Fruit fly (Drosophila melanogaster): Measurements from ENCODE around the gene PGRP-SB1.

PGRP-SB1 gene

dm6 chr3L:16752402-16753096, 24.8 kb upstream of the PGRP-SB1 start (continued):
- TF ChIP-seq Dll (GFP tag; IDR thresholded peaks at IDR 0.05; ENCODE audit: partially characterized antibody) (no peak), Ets65A (GFP tag) (peak; percentile 26), Xrp1 (GFP tag; IDR thresholded peaks at IDR 0.05) (peak; percentile 24; the same call in 1 of the 2 replicates), pita (GFP tag; optimal IDR thresholded peaks at IDR 0.05) (no peak), CG18262 (tag; optimal IDR thresholded peaks at IDR 0.05) (peak; percentile 12), Oaz (GFP tag; IDR thresholded peaks at IDR 0.05) (no peak), bsh (GFP tag; optimal IDR thresholded peaks at IDR 0.05) (peak in 1 of 2 experiments; percentile 24)

dm6 chr3L:16751487-16752054, 23.8 kb upstream of the PGRP-SB1 start:
- TF ChIP-seq rib (GFP tag; IDR thresholded peaks at IDR 0.05) (no peak), CG8281 (tag; optimal IDR thresholded peaks at IDR 0.05) (no peak), CG4854 (GFP tag; optimal IDR thresholded peaks at IDR 0.05) (no peak), kni (GFP tag; optimal IDR thresholded peaks at IDR 0.05) (no peak), Gug (GFP tag; IDR thresholded peaks at IDR 0.05) (no peak), Max (GFP tag; optimal IDR thresholded peaks at IDR 0.05) (no peak), z (GFP tag; IDR thresholded peaks at IDR 0.05) (no peak), GATAe (GFP tag; conservative IDR thresholded peaks at IDR 0.05) (no peak), ems (GFP tag; optimal IDR thresholded peaks at IDR 0.05) (no peak), Sry-δ (GFP tag; optimal IDR thresholded peaks at IDR 0.05) (no peak), vnd (GFP tag; IDR thresholded peaks at IDR 0.05; ENCODE audit: partially characterized antibody) (no peak), bcd (GFP tag; optimal IDR thresholded peaks at IDR 0.05) (no peak), CG6813 (GFP tag; optimal IDR thresholded peaks at IDR 0.05) (no peak), CG7839 (tag; optimal IDR thresholded peaks at IDR 0.05) (no peak), CG10321 (GFP tag; IDR thresholded peaks at IDR 0.05) (no peak), CG43689 (GFP tag; IDR thresholded peaks at IDR 0.05) (no peak), CG18011 (GFP tag; optimal IDR thresholded peaks at IDR 0.05) (no peak)

dm6 chr3L:16750750-16751149, 23.0 kb upstream of the PGRP-SB1 start:
- no peak for TF ChIP-seq CG17328 (GFP tag; IDR thresholded peaks at IDR 0.05)
- TF ChIP-seq ro (GFP tag; IDR thresholded peaks at IDR 0.05): no peak
- TF ChIP-seq CG33557 (GFP tag; optimal IDR thresholded peaks at IDR 0.05): no peak
- peak; percentile 57 for TF ChIP-seq D19A (tag; optimal IDR thresholded peaks at IDR 0.05)

dm6 chr3L:16749726-16750125, 21.9 kb upstream of the PGRP-SB1 start:
- TF ChIP-seq Eip74EF (GFP tag; optimal IDR thresholded peaks at IDR 0.05): peak in 1 of 2 experiments; percentile 26
- TF ChIP-seq CG12236 (GFP tag; optimal IDR thresholded peaks at IDR 0.05): no peak
- peak; percentile 54 for TF ChIP-seq CG2678 (tag; optimal IDR thresholded peaks at IDR 0.05)
- peak; percentile 18 for TF ChIP-seq unpg (GFP tag; optimal IDR thresholded peaks at IDR 0.05)
- peak; percentile 15 for TF ChIP-seq CG10654 (GFP tag; optimal IDR thresholded peaks at IDR 0.05)
- TF ChIP-seq CG10274 (GFP tag; optimal IDR thresholded peaks at IDR 0.05): no peak
- peak; percentile 74 for TF ChIP-seq sens (GFP tag)
- peak; percentile 26 to 43 for TF ChIP-seq bsh (GFP tag; optimal IDR thresholded peaks at IDR 0.05)
- peak; percentile 9 for TF ChIP-seq tap (tag; optimal IDR thresholded peaks at IDR 0.05)
- TF ChIP-seq Ssrp (tag; optimal IDR thresholded peaks at IDR 0.05): peak; percentile 9
- no peak for TF ChIP-seq CG10321 (GFP tag; IDR thresholded peaks at IDR 0.05)
- TF ChIP-seq Adf1 (GFP tag; IDR thresholded peaks at IDR 0.05): no peak
- TF ChIP-seq CG2875 (GFP tag; optimal IDR thresholded peaks at IDR 0.05): peak; percentile 13
- TF ChIP-seq phol (tag; optimal IDR thresholded peaks at IDR 0.05): peak; percentile 75
- TF ChIP-seq Oli (tag; optimal IDR thresholded peaks at IDR 0.05): peak; percentile 7
- no peak for TF ChIP-seq CG2202 (tag; optimal IDR thresholded peaks at IDR 0.05)
- peak; percentile 17 for TF ChIP-seq stwl (tag; optimal IDR thresholded peaks at IDR 0.05)
- peak; percentile 63 for TF ChIP-seq CG11504 (tag; optimal IDR thresholded peaks at IDR 0.05)
- peak; percentile 59 for TF ChIP-seq D19A (tag; optimal IDR thresholded peaks at IDR 0.05)
- TF ChIP-seq CG7556 (GFP tag; optimal IDR thresholded peaks at IDR 0.05): peak; percentile 21
- peak; percentile 61 for TF ChIP-seq CG33557 (GFP tag; optimal IDR thresholded peaks at IDR 0.05)

Data from whole organism, embryonic.